Fruit fly (Drosophila melanogaster) whole organism, embryonic: ENCODE measurements around the gene mTTF.

ENCODE experiments used
- Ada2b ChIP-seq: fragments of 200-800 bp; sonication (Bioruptor generic); IDR thresholded peaks from 2 replicates; pipeline ENCODE4 v1.3.6; 2022; ENCODE audit warnings: missing biosample characterization, missing genetic modification characterization
- Blimp-1 ChIP-seq: fragments of 200-800 bp; sonication (Bioruptor generic); optimal IDR thresholded peaks from 3 replicates; lab custom pipeline; 2018; ENCODE audit warnings: missing biosample characterization, missing genetic modification characterization, mild to moderate bottlenecking, moderate library complexity, missing genetic modification reagents
- CG10321 ChIP-seq: fragments of 200-800 bp; sonication (Bioruptor generic); IDR thresholded peaks from 2 replicates; pipeline ENCODE4 v1.3.6; 2022; ENCODE audit warnings: missing biosample characterization, missing genetic modification characterization
- CG10959 ChIP-seq: fragments of 200-800 bp; sonication (Bioruptor generic); IDR thresholded peaks from 2 replicates; pipeline ENCODE4 v1.3.6; 2022; ENCODE audit warnings: missing biosample characterization, missing genetic modification characterization
- CG11504 ChIP-seq: fragments of 200-800 bp; sonication (Bioruptor generic); optimal IDR thresholded peaks from 3 replicates; lab custom pipeline; 2019; ENCODE audit warnings: missing biosample characterization, mild to moderate bottlenecking, missing genetic modification characterization, moderate library complexity
- CG12299 ChIP-seq: fragments of 200-800 bp; sonication (Bioruptor generic); optimal IDR thresholded peaks from 2 replicates; lab custom pipeline; 2018; ENCODE audit warnings: missing biosample characterization, mild to moderate bottlenecking, missing genetic modification characterization
- CG13775 ChIP-seq: fragments of 200-800 bp; sonication (Bioruptor generic); optimal IDR thresholded peaks from 3 replicates; lab custom pipeline; 2017; ENCODE audit warnings: missing biosample characterization, mild to moderate bottlenecking, missing genetic modification characterization
- CG14667 ChIP-seq: fragments of 200-800 bp; sonication (Bioruptor generic); IDR thresholded peaks from 2 replicates; pipeline ENCODE4 v1.3.6; 2022; ENCODE audit warnings: missing biosample characterization, missing genetic modification characterization
- CG18262 ChIP-seq: fragments of 200-800 bp; optimal IDR thresholded peaks from 3 replicates; lab custom pipeline; 2019; ENCODE audit warnings: missing biosample characterization, mild to moderate bottlenecking, missing genetic modification characterization, moderate library complexity
- CG18764 ChIP-seq: fragments of 200-800 bp; sonication (Bioruptor generic); optimal IDR thresholded peaks from 3 replicates; lab custom pipeline; 2016; ENCODE audit warnings: missing biosample characterization, missing genetic modification characterization
- CG2202 ChIP-seq: fragments of 200-800 bp; sonication (Bioruptor generic); optimal IDR thresholded peaks from 2 replicates; lab custom pipeline; 2018; ENCODE audit warnings: missing biosample characterization, mild to moderate bottlenecking, missing genetic modification characterization
- CG30403 ChIP-seq: fragments of 200-800 bp; sonication (Bioruptor generic); optimal IDR thresholded peaks from 3 replicates; lab custom pipeline; 2016; ENCODE audit warnings: missing biosample characterization, missing genetic modification characterization
- CG33213 ChIP-seq: fragments of 200-800 bp; sonication (Bioruptor generic); optimal IDR thresholded peaks from 3 replicates; lab custom pipeline; 2016; ENCODE audit warnings: missing biosample characterization, missing genetic modification characterization
- CG4820 ChIP-seq: fragments of 200-800 bp; sonication (Bioruptor generic); optimal IDR thresholded peaks from 3 replicates; lab custom pipeline; 2016; ENCODE audit warnings: missing biosample characterization, missing genetic modification characterization
- CG7745 ChIP-seq: fragments of 200-800 bp; sonication (Bioruptor generic); optimal IDR thresholded peaks from 2 replicates; lab custom pipeline; 2018; ENCODE audit warnings: missing biosample characterization, mild to moderate bottlenecking, missing genetic modification characterization, moderate library complexity
- CG9727 ChIP-seq: fragments of 200-800 bp; sonication (Bioruptor generic); optimal IDR thresholded peaks from 3 replicates; lab custom pipeline; 2017; ENCODE audit warnings: missing biosample characterization, mild to moderate bottlenecking, missing genetic modification characterization
- D19A ChIP-seq: fragments of 200-800 bp; optimal IDR thresholded peaks from 3 replicates; lab custom pipeline; 2019; ENCODE audit warnings: missing biosample characterization, mild to moderate bottlenecking, missing genetic modification characterization, moderate library complexity
- Dref ChIP-seq: fragments of 200-800 bp; sonication (Bioruptor generic); IDR thresholded peaks from 2 replicates; pipeline ENCODE4 v1.3.6; 2022; ENCODE audit warnings: missing biosample characterization, missing genetic modification characterization
- Drgx ChIP-seq: fragments of 200-800 bp; sonication (Bioruptor generic); IDR thresholded peaks from 2 replicates; pipeline ENCODE4 v1.3.6; 2022; ENCODE audit warnings: missing biosample characterization, missing genetic modification characterization
- HLH54F ChIP-seq: fragments of 200-800 bp; sonication (Bioruptor generic); optimal IDR thresholded peaks from 3 replicates; lab custom pipeline; 2016; ENCODE audit warnings: missing biosample characterization, missing genetic modification characterization
- Hmr ChIP-seq: fragments of 200-800 bp; sonication (Bioruptor generic); optimal IDR thresholded peaks from 3 replicates; lab custom pipeline; 2017; ENCODE audit warnings: mild to moderate bottlenecking, missing biosample characterization, missing genetic modification reagents, missing genetic modification characterization
- Hr51 ChIP-seq, 2 experiments: fragments of 200-800 bp; sonication (Bioruptor generic); optimal IDR thresholded peaks; 2 replicates in 1 of 2; 3 replicates in 1 of 2; lab custom pipeline; 2016 to 2018; ENCODE audit warnings: missing biosample characterization in 2 of 2, missing genetic modification characterization in 2 of 2, mild to moderate bottlenecking in 1 of 2, moderate library complexity in 1 of 2
- Oli ChIP-seq: fragments of 200-800 bp; sonication (Bioruptor generic); optimal IDR thresholded peaks from 2 replicates; lab custom pipeline; 2018; ENCODE audit warnings: missing biosample characterization, mild to moderate bottlenecking, missing genetic modification characterization, moderate library complexity
- Pdp1 ChIP-seq, 2 experiments: fragments of 200-800 bp; sonication (Bioruptor generic); optimal IDR thresholded peaks; 3 replicates each; lab custom pipeline; 2016; ENCODE audit warnings: missing biosample characterization in 2 of 2, missing genetic modification characterization in 2 of 2, mild to moderate bottlenecking in 1 of 2, moderate library complexity in 1 of 2
- Spps ChIP-seq: fragments of 200-800 bp; sonication (Bioruptor generic); optimal IDR thresholded peaks from 2 replicates; lab custom pipeline; 2018; ENCODE audit warnings: missing biosample characterization, mild to moderate bottlenecking, missing genetic modification characterization
- Xbp1 ChIP-seq: fragments of 200-800 bp; sonication (Bioruptor generic); optimal IDR thresholded peaks from 3 replicates; lab custom pipeline; 2016; ENCODE audit warnings: missing biosample characterization, mild to moderate bottlenecking, missing genetic modification characterization
- Xrp1 ChIP-seq: fragments of 200-800 bp; sonication (Bioruptor generic); IDR thresholded peaks from 2 replicates; pipeline ENCODE4 v1.3.6; 2022; ENCODE audit warnings: missing biosample characterization, missing genetic modification characterization
- ara ChIP-seq: fragments of 200-800 bp; sonication (Bioruptor generic); IDR thresholded peaks from 2 replicates; pipeline ENCODE4 v1.3.6; 2022; ENCODE audit warnings: missing biosample characterization, missing genetic modification characterization
- ci ChIP-seq: fragments of 200-800 bp; sonication (Bioruptor generic); IDR thresholded peaks from 3 replicates; pipeline ENCODE4 v1.3.6; 2022; ENCODE audit warnings: missing biosample characterization, missing genetic modification characterization
- croc ChIP-seq: fragments of 200-800 bp; sonication (Bioruptor generic); conservative IDR thresholded peaks from 3 replicates; pipeline ENCODE4 v1.3.6; 2022; ENCODE audit warnings: missing biosample characterization, missing genetic modification characterization
- dmrt11E ChIP-seq: fragments of 200-800 bp; sonication (Bioruptor generic); optimal IDR thresholded peaks from 3 replicates; lab custom pipeline; 2018; ENCODE audit warnings: missing biosample characterization, mild to moderate bottlenecking, missing genetic modification characterization, moderate library complexity
- emc ChIP-seq: fragments of 200-800 bp; sonication (Bioruptor generic); optimal IDR thresholded peaks from 2 replicates; lab custom pipeline; 2016; ENCODE audit warnings: missing biosample characterization, missing genetic modification characterization
- eve ChIP-seq, 2 experiments: fragments of >200 bp; optimal IDR thresholded peaks; 2 replicates each; lab custom pipeline; 2017; ENCODE audit warnings: missing biosample characterization in 2 of 2, missing genetic modification characterization in 2 of 2
- fd96Cb ChIP-seq: fragments of 200-800 bp; sonication (Bioruptor generic); optimal IDR thresholded peaks from 2 replicates; lab custom pipeline; 2018; ENCODE audit warnings: missing biosample characterization, mild to moderate bottlenecking, missing genetic modification characterization, moderate library complexity
- gsb-n ChIP-seq: fragments of 200-800 bp; sonication (Bioruptor generic); optimal IDR thresholded peaks from 3 replicates; lab custom pipeline; 2018; ENCODE audit warnings: missing biosample characterization, mild to moderate bottlenecking, missing genetic modification characterization
- gt ChIP-seq: fragments of 200-800 bp; sonication (Bioruptor generic); IDR thresholded peaks from 2 replicates; pipeline ENCODE4 v1.3.6; 2022; ENCODE audit warnings: missing biosample characterization, missing genetic modification characterization
- her ChIP-seq: fragments of 200-800 bp; sonication (Bioruptor generic); optimal IDR thresholded peaks from 2 replicates; lab custom pipeline; 2016; ENCODE audit warnings: missing biosample characterization, missing genetic modification characterization
- nmo ChIP-seq: fragments of 200-800 bp; sonication (Bioruptor generic); optimal IDR thresholded peaks from 2 replicates; lab custom pipeline; 2018; ENCODE audit warnings: missing biosample characterization, mild to moderate bottlenecking, missing genetic modification characterization, moderate library complexity
- nom ChIP-seq: fragments of 200-800 bp; sonication (Bioruptor generic); optimal IDR thresholded peaks from 2 replicates; lab custom pipeline; 2017; ENCODE audit warnings: missing biosample characterization, missing genetic modification characterization, mild to moderate bottlenecking, moderate library complexity, missing genetic modification reagents
- oc ChIP-seq: fragments of 200-800 bp; sonication (Bioruptor generic); optimal IDR thresholded peaks from 2 replicates; lab custom pipeline; 2018; ENCODE audit warnings: missing biosample characterization, mild to moderate bottlenecking, missing genetic modification characterization, moderate library complexity
- phol ChIP-seq: fragments of 200-800 bp; sonication (Bioruptor generic); optimal IDR thresholded peaks from 3 replicates; lab custom pipeline; 2018; ENCODE audit warnings: missing biosample characterization, mild to moderate bottlenecking, missing genetic modification characterization, moderate library complexity
- salm ChIP-seq: fragments of 200-800 bp; sonication (Bioruptor generic); optimal IDR thresholded peaks from 2 replicates; lab custom pipeline; 2018; ENCODE audit warnings: missing biosample characterization, mild to moderate bottlenecking, missing genetic modification characterization
- sim ChIP-seq: fragments of 200-800 bp; sonication (Bioruptor generic); IDR thresholded peaks from 2 replicates; pipeline ENCODE4 v1.3.6; 2022; ENCODE audit warnings: missing biosample characterization, missing genetic modification characterization
- sima ChIP-seq: fragments of 200-800 bp; sonication (Bioruptor generic); optimal IDR thresholded peaks from 2 replicates; lab custom pipeline; 2016; ENCODE audit warnings: missing biosample characterization, missing genetic modification characterization
- tin ChIP-seq: fragments of 200-800 bp; sonication (Bioruptor generic); optimal IDR thresholded peaks from 3 replicates; lab custom pipeline; 2016; ENCODE audit warnings: missing biosample characterization, missing genetic modification characterization
- unpg ChIP-seq: fragments of 200-800 bp; sonication (Bioruptor generic); optimal IDR thresholded peaks from 3 replicates; lab custom pipeline; 2018; ENCODE audit warnings: missing biosample characterization, mild to moderate bottlenecking, missing genetic modification characterization, moderate library complexity
- wdn ChIP-seq: fragments of 200-800 bp; sonication (Bioruptor generic); IDR thresholded peaks from 2 replicates; pipeline ENCODE4 v1.3.6; 2022; ENCODE audit warnings: missing biosample characterization, missing genetic modification characterization
- zen ChIP-seq: fragments of 200-800 bp; sonication (Bioruptor generic); optimal IDR thresholded peaks from 3 replicates; lab custom pipeline; 2018; ENCODE audit warnings: missing biosample characterization, mild to moderate bottlenecking, missing genetic modification characterization, moderate library complexity
- zfh1 ChIP-seq: fragments of 200-800 bp; sonication (Bioruptor generic); IDR thresholded peaks from 3 replicates; pipeline ENCODE4 v1.3.6; 2022; ENCODE audit warnings: missing biosample characterization, missing genetic modification characterization

Gene mTTF

DNA sequence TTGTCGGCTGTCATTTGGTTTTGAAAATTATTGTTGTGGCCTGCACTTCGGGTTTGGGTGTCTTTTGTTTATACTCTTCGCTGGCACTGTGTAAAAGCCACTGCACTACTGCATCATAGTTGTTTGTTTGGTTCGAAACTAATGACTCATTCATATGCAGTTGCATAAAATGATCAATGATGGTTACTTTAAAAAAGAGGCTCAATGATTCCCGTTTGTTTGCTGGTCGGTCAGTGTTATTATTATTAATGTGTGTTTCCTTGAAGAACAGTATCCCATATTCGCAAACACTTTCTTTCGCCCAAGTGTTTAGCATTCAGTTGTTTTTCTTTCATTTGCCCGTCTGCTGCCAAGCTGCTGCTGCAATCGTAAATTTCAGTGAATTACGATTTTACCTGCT, 39.9 kb upstream of the mTTF start:
- TF ChIP-seq Hr51 (GFP tag; optimal IDR thresholded peaks at IDR 0.05; lab: Kevin White, UChicago) (no peak), D19A (tag; lab: Kevin White, UChicago) (peak; percentile 16)
- TF ChIP-seq, all 482 proteins: peak for 1

DNA sequence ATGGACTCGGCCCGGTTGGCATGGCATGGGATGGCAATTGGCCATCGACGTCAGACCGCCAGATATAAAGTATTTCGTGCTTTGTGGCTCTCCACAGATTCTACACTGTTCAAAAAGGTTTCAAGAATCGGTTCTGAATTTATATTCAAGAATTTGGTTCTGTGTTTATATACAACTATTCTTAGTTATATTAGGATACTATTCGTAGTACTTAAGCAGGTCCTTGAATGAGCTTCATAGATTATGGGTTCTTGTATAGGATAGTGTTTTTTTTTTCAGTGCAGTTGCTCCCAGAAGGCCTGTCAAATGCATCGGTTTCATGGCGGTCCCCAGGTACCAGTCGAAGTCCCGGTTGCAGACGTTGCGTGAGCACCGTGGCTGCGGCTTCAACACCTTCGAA, 37.9 kb upstream of the mTTF start:
- peak; percentile 37 for TF ChIP-seq Xbp1 (GFP tag; lab: Kevin White, UChicago)
- TF ChIP-seq CG10959 (GFP tag; lab: Robert Waterston, UW) = 0 out of 2 replicates have a peak, but pooled peaks have one; percentile 37
- TF ChIP-seq Spps (tag; lab: Kevin White, UChicago) = no peak
- peak; percentile 30 for TF ChIP-seq unpg
- TF ChIP-seq CG18764 (GFP tag; lab: Kevin White, UChicago) = peak; percentile 4
- no peak for TF ChIP-seq tin (GFP tag; lab: Kevin White, UChicago)
- peak; percentile 82 for TF ChIP-seq nom (GFP tag; lab: Kevin White, UChicago)
- peak; percentile 16 for TF ChIP-seq CG11504 (tag; lab: Kevin White, UChicago)
- peak; percentile 61 for TF ChIP-seq dmrt11E
- TF ChIP-seq wdn (GFP tag; lab: Robert Waterston, UW) = no peak
- TF ChIP-seq oc (tag; lab: Kevin White, UChicago) = no peak
- TF ChIP-seq Xrp1 = peak; percentile 56; the same call in 1 of the 2 replicates
- peak; percentile 34 for TF ChIP-seq Oli (tag; lab: Kevin White, UChicago)
- peak; percentile 42; the same call in 1 of the 2 replicates for TF ChIP-seq sim (GFP tag; lab: Robert Waterston, UW)
- no peak for TF ChIP-seq Dref (GFP tag; lab: Robert Waterston, UW)
- TF ChIP-seq CG33213 = no peak
- TF ChIP-seq fd96Cb = peak; percentile 14
- TF ChIP-seq Ada2b (GFP tag; lab: Robert Waterston, UW) = no peak
- TF ChIP-seq phol = peak; percentile 33
- no peak for TF ChIP-seq CG7745 (tag; lab: Kevin White, UChicago)
- peak in 1 of 2 experiments; percentile 14 for TF ChIP-seq Pdp1 (GFP tag; optimal IDR thresholded peaks at IDR 0.05; lab: Kevin White, UChicago)
- peak; percentile 1 for TF ChIP-seq CG13775 (GFP tag; lab: Kevin White, UChicago)
- TF ChIP-seq gt (GFP tag; lab: Robert Waterston, UW) = 0 out of 2 replicates have a peak, but pooled peaks have one; percentile 18
- TF ChIP-seq zen (tag; lab: Kevin White, UChicago) = peak; percentile 35
- TF ChIP-seq Drgx (GFP tag; lab: Robert Waterston, UW) = peak; percentile 79
- TF ChIP-seq ci (GFP tag; lab: Robert Waterston, UW) = 0 out of 3 replicates have a peak, but pooled peaks have one; percentile 19
- peak; percentile 33 for TF ChIP-seq Blimp-1 (GFP tag; lab: Kevin White, UChicago)
- TF ChIP-seq ara (GFP tag; lab: Robert Waterston, UW) = peak; percentile 37; the same call in 1 of the 2 replicates
- TF ChIP-seq CG9727 = peak; percentile 36
- TF ChIP-seq CG18262 = peak; percentile 45
- peak; percentile 48; the same call in 2 of the 3 replicates for TF ChIP-seq zfh1
- peak; percentile 14 for TF ChIP-seq CG30403
- TF ChIP-seq CG4820 = peak; percentile 35
- no peak for TF ChIP-seq Hmr
- TF ChIP-seq salm (tag; lab: Kevin White, UChicago) = no peak
- no peak for TF ChIP-seq CG2202 (tag; lab: Kevin White, UChicago)
- no peak for TF ChIP-seq her (GFP tag; lab: Kevin White, UChicago)
- TF ChIP-seq HLH54F (GFP tag; lab: Kevin White, UChicago) = no peak
- TF ChIP-seq emc = no peak
- peak; percentile 20 for TF ChIP-seq nmo (GFP tag; lab: Kevin White, UChicago)
- TF ChIP-seq eve (GFP tag; optimal IDR thresholded peaks at IDR 0.05; lab: Kevin White, UChicago) = no peak
- TF ChIP-seq CG12299 (tag; lab: Kevin White, UChicago) = no peak
- TF ChIP-seq CG10321 (GFP tag; lab: Robert Waterston, UW) = no peak
- no peak for TF ChIP-seq croc (GFP tag; lab: Robert Waterston, UW)
- TF ChIP-seq gsb-n (tag; lab: Kevin White, UChicago) = no peak
- TF ChIP-seq sima (GFP tag; lab: Kevin White, UChicago) = no peak
- TF ChIP-seq CG14667 (GFP tag; lab: Robert Waterston, UW) = no peak
